Worm (Caenorhabditis elegans): ENCODE data around the gene F26G1.1.

Gene F26G1.1

DNA sequence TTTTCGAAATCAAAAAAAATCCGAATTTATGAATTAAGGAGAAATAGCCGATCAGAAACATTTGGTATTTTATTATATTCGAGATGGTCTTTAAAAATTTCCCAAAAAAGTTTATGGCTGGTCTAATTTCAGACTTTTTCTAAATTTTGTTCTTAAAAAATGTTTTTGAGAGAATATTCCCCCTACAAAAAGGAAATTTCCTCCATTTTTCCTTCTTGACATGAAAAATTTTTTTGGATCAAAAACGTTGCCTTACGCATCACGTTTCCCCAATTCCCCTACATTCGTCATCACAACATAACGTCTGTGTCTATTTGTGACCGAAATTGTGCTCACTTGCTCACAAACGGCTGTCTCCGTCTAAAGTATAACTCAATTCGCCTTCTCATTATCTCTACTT lies 1.9 kb downstream of the F26G1.1 start:
- TF ChIP-seq unc-130 (tag; optimal IDR thresholded peaks at IDR 0.05) (no peak), efl-3 (GFP tag; optimal IDR thresholded peaks at IDR 0.05) (no peak), ceh-88 (GFP tag; IDR thresholded peaks at IDR 0.05) (no peak), ces-1 (GFP tag; optimal IDR thresholded peaks at IDR 0.05) (no peak), aha-1 (tag; optimal IDR thresholded peaks at IDR 0.05) (no peak), fkh-8 (tag; optimal IDR thresholded peaks at IDR 0.05) (no peak), mef-2 (tag; optimal IDR thresholded peaks at IDR 0.05) (no peak), swsn-7 (tag; optimal IDR thresholded peaks at IDR 0.05) (no peak), fkh-4 (tag; optimal IDR thresholded peaks at IDR 0.05; ENCODE audit: borderline replicate concordance) (no peak), irx-1 (tag; optimal IDR thresholded peaks at IDR 0.05) (no peak), efl-1 (optimal IDR thresholded peaks at IDR 0.05) (no peak), efl-1 (GFP tag; optimal IDR thresholded peaks at IDR 0.05 in 1 of 2) (no peak), nhr-71 (tag; optimal IDR thresholded peaks at IDR 0.05) (no peak), vab-15 (tag; optimal IDR thresholded peaks at IDR 0.05) (no peak), zip-4 (GFP tag; optimal IDR thresholded peaks at IDR 0.05) (no peak), lin-15B (tag; optimal IDR thresholded peaks at IDR 0.05) (no peak), nhr-77 (tag; optimal IDR thresholded peaks at IDR 0.05) (no peak), nhr-84 (tag; optimal IDR thresholded peaks at IDR 0.05) (no peak), snu-23 (GFP tag; optimal IDR thresholded peaks at IDR 0.05) (no peak), rnt-1 (tag; optimal IDR thresholded peaks at IDR 0.05) (no peak), zag-1 (tag; optimal IDR thresholded peaks at IDR 0.05) (no peak)

DNA sequence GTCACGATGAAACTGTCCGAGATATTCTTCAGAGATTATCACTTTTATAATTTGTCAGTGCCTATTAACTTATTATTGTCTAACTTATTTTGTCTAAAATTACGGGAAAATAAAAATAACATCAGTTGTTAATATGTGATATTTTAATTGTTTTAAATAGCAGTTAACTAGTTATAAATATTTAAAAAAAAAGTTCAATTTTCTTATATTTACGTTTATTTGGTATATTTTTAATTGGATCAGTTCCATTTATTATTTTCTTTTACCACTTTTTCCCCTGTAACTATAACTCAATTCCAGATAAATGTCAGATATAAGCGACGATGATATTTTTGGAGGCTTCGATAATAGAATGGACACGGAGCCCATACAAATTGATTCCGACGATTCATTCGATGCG lies 4.0 kb downstream of the F26G1.1 start, which contains the start of gene C33F10.4:
Gene C33F10.4, plus strand, starts transcription at position 301 of the 400 bp plus-strand sequence.
- TF ChIP-seq swsn-7 (tag; optimal IDR thresholded peaks at IDR 0.05), result no peak
- no peak for TF ChIP-seq ztf-11 (tag; optimal IDR thresholded peaks at IDR 0.05)
- TF ChIP-seq ceh-88 (GFP tag; IDR thresholded peaks at IDR 0.05), result no peak
- no peak for TF ChIP-seq nhr-84 (tag; optimal IDR thresholded peaks at IDR 0.05)

DNA sequence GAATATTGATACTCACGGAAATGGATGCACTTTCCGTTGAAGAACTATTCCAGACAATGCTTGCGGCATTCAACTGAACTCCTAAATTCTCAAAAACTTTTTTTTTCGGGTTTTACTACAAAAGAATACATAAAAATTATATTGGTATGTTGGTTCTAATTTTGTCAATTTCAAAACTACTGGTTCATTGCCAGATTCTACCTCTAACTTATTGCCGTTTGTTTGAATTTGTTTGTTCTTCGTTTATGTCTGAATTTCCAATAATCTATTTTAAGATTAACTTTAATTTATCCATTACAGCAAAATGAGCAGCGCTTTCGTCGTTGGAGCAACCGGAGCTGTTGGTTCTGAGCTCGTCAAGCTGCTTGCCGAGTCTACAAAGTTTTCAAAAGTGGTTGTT lies 5.7 kb downstream of the F26G1.1 start, which contains the start of gene C33F10.14:
Gene C33F10.14, plus strand, starts transcription at position 301 of the 400 bp plus-strand sequence.
- no peak for TF ChIP-seq tbx-2 (tag; optimal IDR thresholded peaks at IDR 0.05)
- no peak for TF ChIP-seq Y116A8C.19 (tag; optimal IDR thresholded peaks at IDR 0.05; ENCODE audit: borderline replicate concordance)
- TF ChIP-seq nhr-76 (tag; optimal IDR thresholded peaks at IDR 0.05), result no peak
- no peak for TF ChIP-seq ceh-82 (tag; optimal IDR thresholded peaks at IDR 0.05)
- no peak for TF ChIP-seq rnt-1 (tag; optimal IDR thresholded peaks at IDR 0.05)
- TF ChIP-seq dsc-1 (tag; optimal IDR thresholded peaks at IDR 0.05), result no peak
- no peak for TF ChIP-seq nhr-19 (GFP tag; conservative IDR thresholded peaks at IDR 0.05)
- no peak for TF ChIP-seq pag-3 (tag; optimal IDR thresholded peaks at IDR 0.05; ENCODE audit: borderline replicate concordance, insufficient read depth)
- no peak for TF ChIP-seq skn-1 (tag; optimal IDR thresholded peaks at IDR 0.05)
- TF ChIP-seq fkh-4 (tag; optimal IDR thresholded peaks at IDR 0.05; ENCODE audit: borderline replicate concordance), result no peak
- no peak for TF ChIP-seq nhr-12 (tag; optimal IDR thresholded peaks at IDR 0.05)
- no peak for TF ChIP-seq sup-37 (GFP tag; optimal IDR thresholded peaks at IDR 0.05)
- no peak for TF ChIP-seq sptf-1 (tag; optimal IDR thresholded peaks at IDR 0.05)
- no peak for TF ChIP-seq pax-3 (tag; optimal IDR thresholded peaks at IDR 0.05)
- TF ChIP-seq nhr-85 (tag), result no peak

DNA sequence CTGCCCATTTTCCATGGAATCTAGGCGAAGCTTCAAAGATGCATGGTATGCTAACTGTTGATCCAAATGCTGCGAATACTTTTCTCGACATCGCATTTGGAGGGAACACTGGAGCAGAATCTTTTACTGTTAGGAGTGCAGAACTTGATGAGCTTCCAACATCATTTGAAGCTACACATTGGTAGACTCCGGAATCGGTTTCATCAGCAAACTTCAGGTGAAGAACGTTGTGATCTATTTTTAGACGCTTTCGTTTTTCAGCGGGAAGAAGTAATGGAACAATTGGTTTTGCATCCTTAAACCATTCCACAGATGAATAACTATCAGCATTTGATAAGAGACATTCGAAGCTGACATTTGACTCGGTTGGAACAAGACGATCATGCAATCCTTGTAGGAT lies 9.1 kb downstream of the F26G1.1 start:
- TF ChIP-seq ets-5 (GFP tag; IDR thresholded peaks at IDR 0.05), result no peak
- no peak for TF ChIP-seq dpl-1 (GFP tag; optimal IDR thresholded peaks at IDR 0.05)
- TF ChIP-seq efl-1 (optimal IDR thresholded peaks at IDR 0.05), result no peak
- TF ChIP-seq efl-1 (GFP tag; optimal IDR thresholded peaks at IDR 0.05 in 1 of 2), result no peak
- TF ChIP-seq nhr-237 (tag; optimal IDR thresholded peaks at IDR 0.05), result no peak

All from whole organism, L1 larva.